Worm (Caenorhabditis elegans) whole organism, mixed stage, embryonic: ENCODE results near the gene erfa-3.

Experiments used
- M03D4.4 ChIP-seq: sonication (generic microtip); optimal IDR thresholded peaks from 2 replicates; lab custom pipeline; 2017; ENCODE audit warnings: mild to moderate bottlenecking, missing genetic modification characterization, missing compliant biosample characterization
- bed-3 ChIP-seq: fragments of 200-800 bp; sonication (Bioruptor generic); optimal IDR thresholded peaks from 3 replicates; lab custom pipeline; 2018; ENCODE audit warnings: mild to moderate bottlenecking, missing genetic modification characterization, moderate library complexity, missing compliant biosample characterization
- blmp-1 ChIP-seq: fragments of 150-350 bp; optimal IDR thresholded peaks from 2 replicates; lab custom pipeline; 2014; ENCODE audit warnings: missing biosample characterization, missing genetic modification characterization
- ceh-39 ChIP-seq: fragments of 150-350 bp; optimal IDR thresholded peaks from 2 replicates; lab custom pipeline; 2014; ENCODE audit warnings: missing biosample characterization, missing genetic modification characterization
- ceh-43 ChIP-seq: fragments of 200-800 bp; sonication (Bioruptor generic); optimal IDR thresholded peaks from 2 replicates; lab custom pipeline; 2018; ENCODE audit warnings: mild to moderate bottlenecking, missing genetic modification characterization, moderate library complexity, missing compliant biosample characterization
- ceh-83 ChIP-seq: fragments of 200-800 bp; sonication (Bioruptor generic); optimal IDR thresholded peaks from 2 replicates; lab custom pipeline; 2018; ENCODE audit warnings: mild to moderate bottlenecking, missing genetic modification characterization, missing compliant biosample characterization
- ces-1 ChIP-seq: fragments of 150-350 bp; optimal IDR thresholded peaks from 2 replicates; lab custom pipeline; 2014; ENCODE audit warnings: missing biosample characterization, missing genetic modification reagents, missing genetic modification characterization
- cnd-1 ChIP-seq: fragments of 200-800 bp; sonication (Bioruptor generic); optimal IDR thresholded peaks from 2 replicates; lab custom pipeline; 2018; ENCODE audit warnings: mild to moderate bottlenecking, missing genetic modification characterization, missing compliant biosample characterization
- drap-1 ChIP-seq: fragments of 200-800 bp; sonication (Bioruptor generic); optimal IDR thresholded peaks from 3 replicates; lab custom pipeline; 2018; ENCODE audit warnings: mild to moderate bottlenecking, missing genetic modification characterization, missing compliant biosample characterization
- elt-3 ChIP-seq: fragments of 150-350 bp; optimal IDR thresholded peaks from 2 replicates; lab custom pipeline; 2014; ENCODE audit warnings: missing biosample characterization, missing genetic modification characterization
- flh-1 ChIP-seq: fragments of 200-800 bp; sonication (Bioruptor generic); optimal IDR thresholded peaks from 2 replicates; lab custom pipeline; 2018; ENCODE audit warnings: mild to moderate bottlenecking, missing genetic modification characterization, moderate library complexity, missing compliant biosample characterization
- ham-2 ChIP-seq: fragments of 200-800 bp; sonication (Bioruptor generic); optimal IDR thresholded peaks from 2 replicates; lab custom pipeline; 2018; ENCODE audit warnings: mild to moderate bottlenecking, missing genetic modification characterization, missing compliant biosample characterization
- hlh-1 ChIP-seq: fragments of 150-350 bp; optimal IDR thresholded peaks from 2 replicates; lab custom pipeline; 2014; ENCODE audit warnings: missing biosample characterization, missing genetic modification reagents, missing genetic modification characterization
- lin-13 ChIP-seq: fragments of 150-350 bp; optimal IDR thresholded peaks from 2 replicates; lab custom pipeline; 2014; ENCODE audit warnings: missing biosample characterization, missing genetic modification characterization
- lin-32 ChIP-seq: fragments of 200-800 bp; sonication (Bioruptor generic); optimal IDR thresholded peaks from 2 replicates; lab custom pipeline; 2018; ENCODE audit warnings: mild to moderate bottlenecking, missing genetic modification characterization, missing compliant biosample characterization
- lsy-2 ChIP-seq: fragments of 150-350 bp; optimal IDR thresholded peaks from 2 replicates; lab custom pipeline; 2014; ENCODE audit warnings: missing biosample characterization, missing genetic modification characterization
- mab-5 ChIP-seq: fragments of 150-350 bp; optimal IDR thresholded peaks from 2 replicates; lab custom pipeline; 2014; ENCODE audit warnings: missing biosample characterization, missing genetic modification characterization
- mep-1 ChIP-seq: fragments of 150-350 bp; optimal IDR thresholded peaks from 2 replicates; lab custom pipeline; 2017; ENCODE audit warnings: missing biosample characterization, missing genetic modification reagents, missing genetic modification characterization, inconsistent platforms
- mls-2 ChIP-seq: sonication (generic microtip); optimal IDR thresholded peaks from 2 replicates; lab custom pipeline; 2016; ENCODE audit warnings: mild to moderate bottlenecking, missing genetic modification characterization, moderate library complexity, missing compliant biosample characterization
- nhr-2 ChIP-seq: fragments of 150-350 bp; optimal IDR thresholded peaks from 2 replicates; lab custom pipeline; 2014; ENCODE audit warnings: missing biosample characterization, missing genetic modification characterization
- nhr-237 ChIP-seq: fragments of 150-350 bp; optimal IDR thresholded peaks from 2 replicates; lab custom pipeline; 2014; ENCODE audit warnings: missing biosample characterization, missing genetic modification characterization
- nhr-28 ChIP-seq: fragments of 150-350 bp; optimal IDR thresholded peaks from 2 replicates; lab custom pipeline; 2014; ENCODE audit warnings: missing biosample characterization, missing genetic modification characterization
- nhr-76 ChIP-seq: sonication (generic microtip); optimal IDR thresholded peaks from 2 replicates; lab custom pipeline; 2017; ENCODE audit warnings: missing biosample characterization, missing genetic modification characterization
- pha-4 ChIP-seq: fragments of 150-350 bp; optimal IDR thresholded peaks from 2 replicates; lab custom pipeline; 2018; ENCODE audit warnings: missing biosample characterization, missing genetic modification reagents, missing genetic modification characterization
- sem-2 ChIP-seq: fragments of 200-800 bp; sonication (Bioruptor generic); optimal IDR thresholded peaks from 2 replicates; lab custom pipeline; 2018; ENCODE audit warnings: mild to moderate bottlenecking, missing genetic modification characterization, missing compliant biosample characterization
- sptf-1 ChIP-seq: sonication (generic microtip); optimal IDR thresholded peaks from 2 replicates; lab custom pipeline; 2017; ENCODE audit warnings: mild to moderate bottlenecking, missing genetic modification characterization, moderate library complexity, missing compliant biosample characterization
- tbx-8 ChIP-seq: fragments of 200-800 bp; sonication (Bioruptor generic); optimal IDR thresholded peaks from 2 replicates; lab custom pipeline; 2018; ENCODE audit warnings: mild to moderate bottlenecking, missing genetic modification characterization, moderate library complexity, missing compliant biosample characterization
- unc-120 ChIP-seq: sonication (generic microtip); optimal IDR thresholded peaks from 2 replicates; lab custom pipeline; 2017; ENCODE audit warnings: missing genetic modification characterization, missing compliant biosample characterization; ENCODE audit not compliant: poor library complexity, severe bottlenecking
- unc-39 ChIP-seq: fragments of 150-350 bp; optimal IDR thresholded peaks from 2 replicates; lab custom pipeline; 2014; ENCODE audit warnings: missing biosample characterization, missing genetic modification characterization
- unc-62 ChIP-seq: fragments of 150-350 bp; optimal IDR thresholded peaks from 2 replicates; lab custom pipeline; 2014; ENCODE audit warnings: missing biosample characterization, missing genetic modification reagents, missing genetic modification characterization
- zip-8 ChIP-seq: fragments of 150-350 bp; optimal IDR thresholded peaks from 2 replicates; lab custom pipeline; 2014; ENCODE audit warnings: missing biosample characterization, missing genetic modification characterization
- ztf-11 ChIP-seq: fragments of 150-350 bp; optimal IDR thresholded peaks from 2 replicates; lab custom pipeline; 2014; ENCODE audit warnings: missing biosample characterization, missing genetic modification characterization

Gene erfa-3

ce11 chrV:11127197-11127596 is 14.3 kb upstream of the erfa-3 start, which contains the start of gene jmjd-5:
Gene jmjd-5, plus strand, starts transcription at chrV:11127497.
- TF ChIP-seq tbx-8 (GFP tag; lab: Kevin White, UChicago) (no peak), zip-8 (no peak), mab-5 (tag; lab: Kevin White, UChicago) (no peak), unc-62 (GFP tag; lab: Kevin White, UChicago) (no peak), bed-3 (GFP tag; lab: Kevin White, UChicago) (no peak), ceh-43 (GFP tag; lab: Kevin White, UChicago) (no peak), blmp-1 (tag; lab: Kevin White, UChicago) (no peak), unc-39 (no peak), unc-120 (no peak), lin-13 (tag; lab: Kevin White, UChicago) (no peak), sem-2 (no peak), ham-2 (GFP tag; lab: Kevin White, UChicago) (no peak), nhr-237 (tag; lab: Kevin White, UChicago) (no peak), mep-1 (tag; lab: Kevin White, UChicago) (no peak), lin-32 (no peak), nhr-28 (no peak)

- TF ChIP-seq hlh-1 (tag; lab: Kevin White, UChicago): no peak
- TF ChIP-seq sem-2: no peak
- no peak for TF ChIP-seq lsy-2 (tag; lab: Kevin White, UChicago)
- no peak for TF ChIP-seq mls-2 (tag; lab: Kevin White, UChicago)
- no peak for TF ChIP-seq ztf-11 (tag; lab: Kevin White, UChicago)
- no peak for TF ChIP-seq unc-62 (GFP tag; lab: Kevin White, UChicago)
- TF ChIP-seq M03D4.4: no peak
- no peak for TF ChIP-seq ceh-39 (tag; lab: Kevin White, UChicago)
- TF ChIP-seq mab-5 (tag; lab: Kevin White, UChicago): no peak
- TF ChIP-seq ham-2 (GFP tag; lab: Kevin White, UChicago): no peak
- no peak for TF ChIP-seq drap-1 (GFP tag; lab: Kevin White, UChicago)
Observed at ce11 chrV:11124922-11125321, 12.0 kb upstream of the erfa-3 start, which contains the start of gene C06H2.2. Gene C06H2.2, plus strand, starts transcription at chrV:11125222.

DNA sequence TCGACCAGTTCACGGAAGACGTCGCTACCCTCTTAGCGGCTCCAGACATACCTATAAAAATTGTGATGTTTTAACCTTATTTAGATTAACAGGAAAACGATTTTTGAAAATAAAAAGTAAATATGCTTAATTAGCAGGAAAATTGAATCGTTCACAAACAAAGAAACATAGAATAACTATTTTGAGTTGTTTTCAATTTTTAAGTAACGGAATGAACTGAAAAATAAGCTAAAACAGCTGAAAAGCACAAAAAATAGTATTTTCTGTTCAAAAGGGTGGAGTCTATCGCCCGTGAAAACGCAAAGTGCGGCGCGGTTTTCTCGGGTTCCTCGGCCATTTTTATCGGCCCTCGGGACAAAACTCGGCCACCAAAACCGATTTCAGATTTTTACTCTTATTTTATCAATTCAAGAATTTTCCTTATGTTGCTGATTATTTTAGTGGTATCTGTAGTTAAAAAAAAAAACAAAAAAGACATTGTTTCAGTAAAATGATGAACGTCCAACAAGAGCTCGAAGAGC is 11.0 kb upstream of the erfa-3 start, which contains the start of the genes atp-5 and lmtr-3:
atp-5 (minus strand) TSS at position 51 of the 521 bp plus-strand sequence.
lmtr-3 (plus strand) TSS at position 370 of the 521 bp plus-strand sequence.
- TF ChIP-seq sptf-1 (peak; percentile 12), mep-1 (tag; lab: Kevin White, UChicago) (peak; percentile 48), unc-62 (GFP tag; lab: Kevin White, UChicago) (no peak), sem-2 (no peak), ceh-83 (GFP tag; lab: Kevin White, UChicago) (no peak), ztf-11 (tag; lab: Kevin White, UChicago) (no peak), nhr-28 (no peak), elt-3 (tag; lab: Kevin White, UChicago) (no peak), nhr-2 (tag; lab: Kevin White, UChicago) (no peak), flh-1 (GFP tag; lab: Kevin White, UChicago) (no peak), nhr-237 (tag; lab: Kevin White, UChicago) (no peak), M03D4.4 (no peak), drap-1 (GFP tag; lab: Kevin White, UChicago) (no peak), zip-8 (no peak), cnd-1 (tag; lab: Kevin White, UChicago) (no peak), unc-39 (no peak), lsy-2 (tag; lab: Kevin White, UChicago) (peak; percentile 33), mls-2 (tag; lab: Kevin White, UChicago) (no peak), hlh-1 (tag; lab: Kevin White, UChicago) (peak; percentile 8), unc-120 (no peak), ceh-39 (tag; lab: Kevin White, UChicago) (peak; percentile 15)

DNA sequence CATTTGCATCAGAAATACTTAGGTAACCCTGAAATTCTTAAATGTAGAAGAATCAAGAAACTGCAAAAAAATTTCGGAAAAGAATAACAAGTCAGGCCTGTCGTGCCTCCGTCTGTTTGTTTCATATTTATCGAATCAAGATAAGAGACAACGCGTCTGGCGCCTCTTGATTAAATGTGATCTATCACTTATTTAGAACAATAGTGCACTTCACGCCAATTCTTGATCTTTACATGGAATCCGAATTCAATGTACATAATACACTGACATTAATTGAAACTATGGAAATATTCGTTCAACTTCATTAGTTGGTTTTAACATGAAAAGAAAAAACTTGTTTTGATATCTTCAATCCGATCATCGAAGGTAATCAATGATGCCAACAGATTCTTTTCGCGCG is 9.6 kb upstream of the erfa-3 start, which contains the start of gene mboa-2:
mboa-2 (minus strand) TSS at position 28 of the 400 bp plus-strand sequence.
- no peak for TF ChIP-seq unc-39
- TF ChIP-seq pha-4 (tag; lab: Kevin White, UChicago): no peak
- no peak for TF ChIP-seq lin-13 (tag; lab: Kevin White, UChicago)
- TF ChIP-seq mls-2 (tag; lab: Kevin White, UChicago): no peak
- TF ChIP-seq nhr-2 (tag; lab: Kevin White, UChicago): no peak
- no peak for TF ChIP-seq ces-1 (GFP tag; lab: Kevin White, UChicago)
- TF ChIP-seq ztf-11 (tag; lab: Kevin White, UChicago): no peak
- TF ChIP-seq ceh-43 (GFP tag; lab: Kevin White, UChicago): no peak
- no peak for TF ChIP-seq zip-8
- no peak for TF ChIP-seq tbx-8 (GFP tag; lab: Kevin White, UChicago)
- TF ChIP-seq nhr-237 (tag; lab: Kevin White, UChicago): no peak
- TF ChIP-seq nhr-28: no peak
- no peak for TF ChIP-seq nhr-76 (tag; lab: Kevin White, UChicago)
- TF ChIP-seq, all 35 proteins: peak for 0
